Worm (Caenorhabditis elegans) whole organism, young adult: ENCODE data around the gene pyc-1.

Experiments
- B0035.1 ChIP-seq: sonication (generic microtip); optimal IDR thresholded peaks from 2 replicates; lab custom pipeline; 2016; ENCODE audit warnings: missing genetic modification characterization, mild to moderate bottlenecking, missing compliant biosample characterization, missing genotype, missing genetic modification reagents
- B0336.3 ChIP-seq: fragments of 200-800 bp; sonication (Bioruptor generic); IDR thresholded peaks from 2 replicates; pipeline ENCODE4 v1.3.6; 2022; ENCODE audit warnings: missing genetic modification characterization, missing compliant biosample characterization
- C06A6.2 ChIP-seq: fragments of 200-800 bp; sonication (Bioruptor generic); conservative IDR thresholded peaks from 2 replicates; pipeline ENCODE4 v1.3.6; 2022; ENCODE audit warnings: missing genetic modification characterization, missing compliant biosample characterization
- C17E4.6 ChIP-seq: fragments of 200-800 bp; sonication (Bioruptor generic); IDR thresholded peaks from 2 replicates; pipeline ENCODE4 v1.3.6; 2022; ENCODE audit warnings: missing genetic modification reagents, missing genetic modification characterization, missing compliant biosample characterization
- D2030.7 ChIP-seq: fragments of 200-800 bp; sonication (Bioruptor generic); IDR thresholded peaks from 2 replicates; pipeline ENCODE4 v1.3.6; 2022; ENCODE audit warnings: missing genetic modification reagents, missing genetic modification characterization, missing compliant biosample characterization
- F33H1.4 ChIP-seq: fragments of 200-800 bp; sonication (Bioruptor generic); IDR thresholded peaks from 2 replicates; pipeline ENCODE4 v1.3.6; 2022; ENCODE audit warnings: missing genetic modification reagents, missing genetic modification characterization, missing compliant biosample characterization
- F52B5.7 ChIP-seq: sonication (generic microtip); optimal IDR thresholded peaks from 2 replicates; lab custom pipeline; 2016; ENCODE audit warnings: mild to moderate bottlenecking, missing genetic modification characterization, missing compliant biosample characterization
- akir-1 ChIP-seq: fragments of 200-800 bp; sonication (Bioruptor generic); optimal IDR thresholded peaks from 2 replicates; lab custom pipeline; 2018; ENCODE audit warnings: mild to moderate bottlenecking, missing genetic modification characterization, moderate library complexity, missing compliant biosample characterization
- aptf-2 ChIP-seq: fragments of 200-800 bp; sonication (Bioruptor generic); conservative IDR thresholded peaks from 2 replicates; pipeline ENCODE4 v1.3.6; 2022; ENCODE audit warnings: missing genetic modification reagents, missing genetic modification characterization, missing compliant biosample characterization
- aptf-3 ChIP-seq: fragments of 200-800 bp; sonication (Bioruptor generic); IDR thresholded peaks from 2 replicates; pipeline ENCODE4 v1.3.6; 2022; ENCODE audit warnings: missing genetic modification characterization, missing compliant biosample characterization
- bed-2 ChIP-seq: fragments of 200-800 bp; sonication (Bioruptor generic); IDR thresholded peaks from 2 replicates; pipeline ENCODE4 v1.3.6; 2022; ENCODE audit warnings: missing genetic modification reagents, missing genetic modification characterization, missing compliant biosample characterization
- cebp-1 ChIP-seq, 2 experiments: fragments of 200-800 bp in 1 of 2; sonication (Bioruptor generic) in 1 of 2; sonication (generic microtip) in 1 of 2; IDR thresholded peaks in 1 of 2; optimal IDR thresholded peaks in 1 of 2; 2 replicates each; pipeline versions ENCODE4 v1.3.6 to Lab custom; 2017 to 2022; ENCODE audit warnings: missing compliant biosample characterization in 2 of 2, missing genetic modification characterization in 2 of 2, mild to moderate bottlenecking in 1 of 2, missing genetic modification reagents in 1 of 2, moderate library complexity in 1 of 2
- dox-1 ChIP-seq: fragments of 200-800 bp; sonication (Bioruptor generic); IDR thresholded peaks from 2 replicates; pipeline ENCODE4 v1.3.6; 2022; ENCODE audit warnings: missing genetic modification reagents, missing genetic modification characterization, missing compliant biosample characterization
- dpl-1 ChIP-seq: fragments of 150-350 bp; optimal IDR thresholded peaks from 2 replicates; lab custom pipeline; 2014; ENCODE audit warnings: missing biosample characterization, missing genetic modification reagents, missing genetic modification characterization
- efl-1 ChIP-seq: fragments of 150-350 bp; optimal IDR thresholded peaks from 2 replicates; lab custom pipeline; 2014; ENCODE audit warnings: missing biosample characterization, missing genetic modification reagents, missing genetic modification characterization
- egl-44 ChIP-seq: fragments of 200-800 bp; sonication (Bioruptor generic); IDR thresholded peaks from 2 replicates; pipeline ENCODE4 v1.3.6; 2022; ENCODE audit warnings: missing genetic modification reagents, missing genetic modification characterization, missing compliant biosample characterization
- ekl-4 ChIP-seq: fragments of 200-800 bp; sonication (Bioruptor generic); IDR thresholded peaks from 2 replicates; pipeline ENCODE4 v1.3.6; 2022; ENCODE audit warnings: missing genetic modification reagents, missing genetic modification characterization, missing compliant biosample characterization
- him-1 ChIP-seq: sonication (generic microtip); optimal IDR thresholded peaks from 2 replicates; lab custom pipeline; 2016; ENCODE audit warnings: missing genotype, missing genetic modification reagents, missing genetic modification characterization, missing compliant biosample characterization
- hlh-26 ChIP-seq: fragments of 200-800 bp; sonication (Bioruptor generic); conservative IDR thresholded peaks from 2 replicates; pipeline ENCODE4 v1.3.6; 2022; ENCODE audit warnings: missing genetic modification reagents, missing genetic modification characterization, missing compliant biosample characterization
- hmg-1.2 ChIP-seq: fragments of 200-800 bp; sonication (Bioruptor generic); IDR thresholded peaks from 2 replicates; pipeline ENCODE4 v1.3.6; 2022; ENCODE audit warnings: missing genetic modification reagents, missing genetic modification characterization, missing compliant biosample characterization
- hmg-20 ChIP-seq: fragments of 200-800 bp; sonication (Bioruptor generic); IDR thresholded peaks from 2 replicates; pipeline ENCODE4 v1.3.6; 2022; ENCODE audit warnings: missing genetic modification reagents, missing genetic modification characterization, missing compliant biosample characterization
- hsf-1 ChIP-seq: fragments of 200-800 bp; sonication (Bioruptor generic); IDR thresholded peaks from 2 replicates; pipeline ENCODE4 v1.3.6; 2022; ENCODE audit warnings: missing genetic modification reagents, missing genetic modification characterization, missing compliant biosample characterization
- let-526 ChIP-seq: fragments of 200-800 bp; sonication (Bioruptor generic); IDR thresholded peaks from 2 replicates; pipeline ENCODE4 v1.3.6; 2022; ENCODE audit warnings: missing genetic modification reagents, missing genetic modification characterization, missing compliant biosample characterization
- let-607 ChIP-seq, 2 experiments: fragments of 200-800 bp in 1 of 2; sonication (Bioruptor generic) in 1 of 2; sonication (generic microtip) in 1 of 2; optimal IDR thresholded peaks; 2 replicates each; lab custom pipeline; 2016 to 2018; ENCODE audit warnings: mild to moderate bottlenecking in 2 of 2, missing compliant biosample characterization in 2 of 2, missing genetic modification characterization in 2 of 2, moderate library complexity in 2 of 2, missing genotype in 1 of 2
- lin-35 ChIP-seq, 3 experiments: fragments of 150-350 bp in 2 of 3; sonication (generic microtip) in 1 of 3; optimal IDR thresholded peaks; 2 replicates each; lab custom pipeline; 2014 to 2018; ENCODE audit warnings: missing biosample characterization in 3 of 3, missing genetic modification characterization in 3 of 3, missing genetic modification reagents in 3 of 3
- lin-54 ChIP-seq: fragments of 200-800 bp; sonication (Bioruptor generic); optimal IDR thresholded peaks from 2 replicates; lab custom pipeline; 2018; ENCODE audit warnings: mild to moderate bottlenecking, missing genetic modification characterization, missing compliant biosample characterization
- lsl-1 ChIP-seq: fragments of 200-800 bp; sonication (Bioruptor generic); optimal IDR thresholded peaks from 2 replicates; lab custom pipeline; 2018; ENCODE audit warnings: mild to moderate bottlenecking, missing genetic modification characterization, moderate library complexity, missing compliant biosample characterization
- lsy-27 ChIP-seq: sonication (generic microtip); optimal IDR thresholded peaks from 2 replicates; lab custom pipeline; 2017; ENCODE audit warnings: missing genetic modification characterization, mild to moderate bottlenecking, missing compliant biosample characterization, antibody characterized with exemption, missing genotype, borderline replicate concordance; ENCODE audit not compliant: insufficient read depth
- madf-3 ChIP-seq: fragments of 200-800 bp; sonication (Bioruptor generic); IDR thresholded peaks from 2 replicates; pipeline ENCODE4 v1.3.6; 2022; ENCODE audit warnings: missing genetic modification reagents, missing genetic modification characterization, missing compliant biosample characterization
- madf-6 ChIP-seq: fragments of 200-800 bp; sonication (Bioruptor generic); IDR thresholded peaks from 2 replicates; pipeline ENCODE4 v1.3.6; 2022; ENCODE audit warnings: missing genetic modification reagents, missing genetic modification characterization, missing compliant biosample characterization
- madf-8 ChIP-seq: fragments of 200-800 bp; sonication (Bioruptor generic); conservative IDR thresholded peaks from 2 replicates; pipeline ENCODE4 v1.3.6; 2022; ENCODE audit warnings: missing genetic modification reagents, missing genetic modification characterization, missing compliant biosample characterization
- mcd-1 ChIP-seq: fragments of 200-800 bp; sonication (Bioruptor generic); IDR thresholded peaks from 2 replicates; pipeline ENCODE4 v1.3.6; 2022; ENCODE audit warnings: missing genetic modification reagents, missing genetic modification characterization, missing compliant biosample characterization
- mes-4 ChIP-seq: sonication (generic microtip); optimal IDR thresholded peaks from 2 replicates; lab custom pipeline; 2016; ENCODE audit warnings: missing genotype, missing genetic modification characterization, missing compliant biosample characterization
- nfya-2 ChIP-seq: fragments of 200-800 bp; sonication (Bioruptor generic); IDR thresholded peaks from 2 replicates; pipeline ENCODE4 v1.3.6; 2022; ENCODE audit warnings: missing genetic modification reagents, missing genetic modification characterization, missing compliant biosample characterization
- pha-4 ChIP-seq: fragments of 150-350 bp; sonication (generic microtip); optimal IDR thresholded peaks from 2 replicates; lab custom pipeline; 2014; ENCODE audit warnings: missing biosample characterization, missing genetic modification reagents, missing genetic modification characterization
- repo-1 ChIP-seq: sonication (generic microtip); optimal IDR thresholded peaks from 2 replicates; lab custom pipeline; 2017; ENCODE audit warnings: mild to moderate bottlenecking, missing genetic modification characterization, missing compliant biosample characterization
- snpc-1.1 ChIP-seq: sonication (generic microtip); optimal IDR thresholded peaks from 2 replicates; lab custom pipeline; 2017; ENCODE audit warnings: missing genetic modification characterization, mild to moderate bottlenecking, missing compliant biosample characterization, antibody characterized with exemption, moderate library complexity, missing genotype, missing genetic modification reagents; ENCODE audit not compliant: insufficient read depth
- snpc-1.3 ChIP-seq: sonication (generic microtip); optimal IDR thresholded peaks from 2 replicates; lab custom pipeline; 2017; ENCODE audit warnings: missing genetic modification characterization, mild to moderate bottlenecking, missing compliant biosample characterization, antibody characterized with exemption, moderate library complexity, missing genotype, missing genetic modification reagents; ENCODE audit not compliant: insufficient read depth
- snpc-3.4 ChIP-seq: sonication (generic microtip); optimal IDR thresholded peaks from 2 replicates; lab custom pipeline; 2017; ENCODE audit warnings: missing genetic modification characterization, mild to moderate bottlenecking, missing compliant biosample characterization, antibody characterized with exemption, moderate library complexity, missing genotype, missing genetic modification reagents
- snpc-4 ChIP-seq, 5 experiments: fragments of 150-350 bp in 1 of 5; sonication (generic microtip) in 4 of 5; optimal IDR thresholded peaks; 2 replicates each; lab custom pipeline; 2014 to 2018; ENCODE audit warnings: missing genetic modification characterization in 5 of 5, missing biosample characterization in 3 of 5, antibody characterized with exemption in 2 of 5, mild to moderate bottlenecking in 2 of 5, missing compliant biosample characterization in 2 of 5, missing genotype in 2 of 5, moderate library complexity in 2 of 5, missing genetic modification reagents in 1 of 5
- tbp1 ChIP-seq: fragments of 200-800 bp; sonication (Bioruptor generic); optimal IDR thresholded peaks from 2 replicates; lab custom pipeline; 2018; ENCODE audit warnings: mild to moderate bottlenecking, missing genetic modification characterization, missing compliant biosample characterization
- tlf-1 ChIP-seq: fragments of 200-800 bp; sonication (Bioruptor generic); optimal IDR thresholded peaks from 2 replicates; lab custom pipeline; 2018; ENCODE audit warnings: mild to moderate bottlenecking, missing genetic modification characterization, missing compliant biosample characterization
- xnd-1 ChIP-seq: sonication (generic microtip); optimal IDR thresholded peaks from 2 replicates; lab custom pipeline; 2016; ENCODE audit warnings: missing genotype, missing genetic modification reagents, missing genetic modification characterization, missing compliant biosample characterization
- zim-3 ChIP-seq: sonication (generic microtip); optimal IDR thresholded peaks from 2 replicates; lab custom pipeline; 2017; ENCODE audit warnings: mild to moderate bottlenecking, missing genetic modification characterization, moderate library complexity, missing compliant biosample characterization
- ztf-18 ChIP-seq: sonication (generic microtip); optimal IDR thresholded peaks from 2 replicates; lab custom pipeline; 2016; ENCODE audit warnings: missing genotype, mild to moderate bottlenecking, missing genetic modification characterization, missing compliant biosample characterization
- ztf-3 ChIP-seq: fragments of 200-800 bp; sonication (Bioruptor generic); optimal IDR thresholded peaks from 2 replicates; lab custom pipeline; 2018; ENCODE audit warnings: mild to moderate bottlenecking, missing genetic modification characterization, missing compliant biosample characterization

Gene pyc-1

ce11 chrV:11770053-11770517 is 52.2 kb downstream of the pyc-1 start, which contains the start of gene F55A11.4:
Gene F55A11.4, plus strand, starts transcription at chrV:11770467.
- TF ChIP-seq cebp-1 (GFP tag; IDR thresholded peaks at IDR 0.05; lab: Robert Waterston, UW) (no peak), cebp-1 (tag; optimal IDR thresholded peaks at IDR 0.05; lab: Kevin White, UChicago) (peak; percentile 11), F52B5.7 (tag; lab: Kevin White, UChicago) (peak; percentile 49), C17E4.6 (GFP tag; lab: Robert Waterston, UW) (no peak), madf-8 (GFP tag; lab: Robert Waterston, UW) (peak; percentile 52), C06A6.2 (GFP tag; lab: Robert Waterston, UW) (no peak), lin-54 (GFP tag; lab: Kevin White, UChicago) (peak; percentile 70), madf-3 (no peak), efl-1 (GFP tag; lab: Kevin White, UChicago) (peak; percentile 73), B0035.1 (tag; lab: Kevin White, UChicago) (no peak), hmg-1.2 (GFP tag; lab: Robert Waterston, UW) (peak; percentile 99), akir-1 (GFP tag; lab: Kevin White, UChicago) (no peak), ekl-4 (GFP tag; lab: Robert Waterston, UW) (peak; percentile 25; the same call in 1 of the 2 replicates), D2030.7 (GFP tag; lab: Robert Waterston, UW) (peak; percentile 57), snpc-1.1 (tag; lab: Kevin White, UChicago) (peak; percentile 4), repo-1 (tag; lab: Kevin White, UChicago) (peak; percentile 24), bed-2 (GFP tag; lab: Robert Waterston, UW) (no peak), dox-1 (peak; percentile 59), zim-3 (tag; lab: Kevin White, UChicago) (no peak), egl-44 (GFP tag; lab: Robert Waterston, UW) (no peak), tbp1 (GFP tag; lab: Kevin White, UChicago) (peak; percentile 43), F33H1.4 (peak; percentile 26), mcd-1 (peak; percentile 57), lsl-1 (GFP tag; lab: Kevin White, UChicago) (peak; percentile 62), let-526 (GFP tag; lab: Robert Waterston, UW) (0 out of 2 replicates have a peak, but pooled peaks have one; percentile 11), xnd-1 (peak; percentile 38), B0336.3 (peak; percentile 46), nfya-2 (GFP tag; lab: Robert Waterston, UW) (no peak), aptf-2 (GFP tag; lab: Robert Waterston, UW) (peak; percentile 75), ztf-3 (GFP tag; lab: Kevin White, UChicago) (no peak), hmg-20 (no peak), ztf-18 (tag; lab: Kevin White, UChicago) (no peak), snpc-4 (GFP tag; optimal IDR thresholded peaks at IDR 0.05; lab: Kevin White, UChicago) (no peak), snpc-4 (tag; optimal IDR thresholded peaks at IDR 0.05; lab: Kevin White, UChicago) (peak in 2 of 4 experiments; percentile 28 to 31), tlf-1 (GFP tag; lab: Kevin White, UChicago) (no peak), snpc-1.3 (tag; lab: Kevin White, UChicago) (peak; percentile 39), snpc-3.4 (peak; percentile 44), aptf-3 (GFP tag; lab: Robert Waterston, UW) (peak; percentile 52; the same call in 1 of the 2 replicates), mes-4 (no peak), him-1 (peak; percentile 27), dpl-1 (GFP tag; lab: Kevin White, UChicago) (peak; percentile 26), madf-6 (peak; percentile 81), let-607 (tag; optimal IDR thresholded peaks at IDR 0.05; lab: Kevin White, UChicago) (no peak), pha-4 (tag; lab: Kevin White, UChicago) (no peak), hlh-26 (GFP tag; lab: Robert Waterston, UW) (no peak), hsf-1 (GFP tag; lab: Robert Waterston, UW) (peak; percentile 32; the same call in 1 of the 2 replicates), lsy-27 (tag; lab: Kevin White, UChicago) (no peak), lin-35 (GFP tag; optimal IDR thresholded peaks at IDR 0.05; lab: Kevin White, UChicago) (no peak)
